Fruit fly (Drosophila melanogaster): ENCODE data around the gene CG42264.

Gene CG42264

dm6 chrX:5724151-5724699, 52.2 kb downstream of the CG42264 start:
- TF ChIP-seq chn (GFP tag; optimal IDR thresholded peaks at IDR 0.05) (no peak), HLH4C (GFP tag; IDR thresholded peaks at IDR 0.05; ENCODE audit: partially characterized antibody) (no peak), Blimp-1 (GFP tag; optimal IDR thresholded peaks at IDR 0.05) (peak; percentile 2), crol (GFP tag; IDR thresholded peaks at IDR 0.05) (peak; percentile 67), nom (GFP tag; optimal IDR thresholded peaks at IDR 0.05) (peak; percentile 66), chinmo (GFP tag; IDR thresholded peaks at IDR 0.05; ENCODE audit: partially characterized antibody) (0 out of 4 replicates have a peak, but pooled peaks have one; percentile 18)

DNA sequence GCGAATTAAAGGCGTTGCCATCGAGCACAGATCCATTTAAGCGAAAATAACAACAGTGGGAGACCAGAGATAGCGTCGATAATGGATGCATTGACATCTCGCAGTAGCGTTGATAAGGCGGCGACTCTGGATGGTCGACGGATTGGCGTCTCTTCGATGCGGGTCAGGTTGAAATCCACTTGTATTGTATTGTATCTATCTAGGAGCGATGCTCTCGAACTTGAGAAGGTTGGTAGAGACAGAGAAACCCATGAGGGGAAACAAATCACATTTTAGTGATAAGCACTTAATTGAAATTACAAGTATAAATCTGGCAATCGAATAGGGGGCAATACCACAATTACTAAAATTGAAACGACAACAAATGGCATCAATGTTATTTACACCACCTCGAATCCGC, 52.9 kb downstream of the CG42264 start:
- TF ChIP-seq CG7357 (GFP tag; IDR thresholded peaks at IDR 0.05) (no peak), Taf1 (GFP tag; IDR thresholded peaks at IDR 0.05) (no peak), D19B (GFP tag; optimal IDR thresholded peaks at IDR 0.05) (no peak), tll (GFP tag; optimal IDR thresholded peaks at IDR 0.05) (no peak), B-H1 (GFP tag; IDR thresholded peaks at IDR 0.05) (no peak), zen2 (GFP tag; IDR thresholded peaks at IDR 0.05; ENCODE audit: partially characterized antibody) (no peak), CG15073 (GFP tag; optimal IDR thresholded peaks at IDR 0.05) (no peak)
